Fruit fly (Drosophila melanogaster) whole organism, wandering third instar larva: Measurements from ENCODE around the gene CG17258.

Source experiments
- Abd-B ChIP-seq: fragments of >200 bp; optimal IDR thresholded peaks from 2 replicates; lab custom pipeline; 2017; ENCODE audit warnings: missing biosample characterization, missing genetic modification characterization
- CG32264 ChIP-seq: fragments of 200-800 bp; sonication (Bioruptor generic); optimal IDR thresholded peaks from 2 replicates; lab custom pipeline; 2016; ENCODE audit warnings: missing biosample characterization, missing genetic modification characterization
- CG9705 ChIP-seq: fragments of 200-800 bp; sonication (Bioruptor generic); optimal IDR thresholded peaks from 2 replicates; lab custom pipeline; 2018; ENCODE audit warnings: missing biosample characterization, mild to moderate bottlenecking, missing genetic modification characterization
- CrebA ChIP-seq: fragments of 200-800 bp; sonication (Bioruptor generic); optimal IDR thresholded peaks from 2 replicates; lab custom pipeline; 2016; ENCODE audit warnings: missing biosample characterization, mild to moderate bottlenecking, missing genetic modification characterization, borderline replicate concordance
- Dfd ChIP-seq: fragments of >200 bp; optimal IDR thresholded peaks from 2 replicates; lab custom pipeline; 2017; ENCODE audit warnings: missing biosample characterization, missing genetic modification characterization
- Dif ChIP-seq: fragments of 200-275, 200-300 bp; sonication (Bioruptor generic); optimal IDR thresholded peaks from 2 replicates; lab custom pipeline; 2018; ENCODE audit warnings: missing biosample characterization, missing genetic modification characterization; ENCODE audit not compliant: partially characterized antibody
- GATAd ChIP-seq: sonication (Bioruptor generic); optimal IDR thresholded peaks from 2 replicates; lab custom pipeline; 2016; ENCODE audit warnings: missing biosample characterization, missing genetic modification characterization
- HLH106 ChIP-seq: fragments of 200-800 bp; optimal IDR thresholded peaks from 3 replicates; lab custom pipeline; 2019; ENCODE audit warnings: missing biosample characterization, mild to moderate bottlenecking, missing genetic modification characterization, moderate library complexity
- Hr78 ChIP-seq: fragments of >200 bp; optimal IDR thresholded peaks from 2 replicates; lab custom pipeline; 2017; ENCODE audit warnings: missing biosample characterization, missing genetic modification characterization
- Hr83 ChIP-seq: fragments of 200-300 bp; sonication (Bioruptor generic); optimal IDR thresholded peaks from 2 replicates; lab custom pipeline; 2016; ENCODE audit warnings: missing biosample characterization, mild to moderate bottlenecking, missing genetic modification characterization, moderate library complexity; ENCODE audit not compliant: poor library complexity, severe bottlenecking
- Jra ChIP-seq: sonication (Bioruptor generic); optimal IDR thresholded peaks from 2 replicates; lab custom pipeline; 2016; ENCODE audit warnings: missing biosample characterization, missing genetic modification characterization
- Myc ChIP-seq: fragments of >200 bp; optimal IDR thresholded peaks from 2 replicates; lab custom pipeline; 2017
- N ChIP-seq: fragments of >200 bp; optimal IDR thresholded peaks from 2 replicates; lab custom pipeline; 2018; ENCODE audit warnings: missing biosample characterization, missing external identifiers, missing genetic modification characterization
- OdsH ChIP-seq: fragments of 200-800 bp; sonication (Bioruptor generic); optimal IDR thresholded peaks from 2 replicates; lab custom pipeline; 2016; ENCODE audit warnings: missing biosample characterization, mild to moderate bottlenecking, missing genetic modification characterization
- Rel ChIP-seq, 2 experiments: fragments of 200-800 bp; sonication (Bioruptor generic) in 1 of 2; optimal IDR thresholded peaks; 2 replicates in 1 of 2; 3 replicates in 1 of 2; lab custom pipeline; 2016 to 2019; ENCODE audit warnings: mild to moderate bottlenecking in 2 of 2, missing biosample characterization in 2 of 2, missing genetic modification characterization in 2 of 2, moderate library complexity in 1 of 2
- Sp1 ChIP-seq: fragments of 200-800 bp; sonication (Bioruptor generic); optimal IDR thresholded peaks from 3 replicates; lab custom pipeline; 2019; ENCODE audit warnings: missing biosample characterization, mild to moderate bottlenecking, missing genetic modification characterization, moderate library complexity
- br ChIP-seq: fragments of 200-800 bp; sonication (Bioruptor generic); optimal IDR thresholded peaks from 2 replicates; lab custom pipeline; 2016; ENCODE audit warnings: missing biosample characterization, missing genetic modification characterization
- brk ChIP-seq: fragments of 200-800 bp; sonication (Bioruptor generic); optimal IDR thresholded peaks from 2 replicates; lab custom pipeline; 2016; ENCODE audit warnings: missing biosample characterization, mild to moderate bottlenecking, missing genetic modification characterization
- dmrt93B ChIP-seq: fragments of 200-800 bp; sonication (Bioruptor generic); optimal IDR thresholded peaks from 2 replicates; lab custom pipeline; 2018; ENCODE audit warnings: missing biosample characterization, mild to moderate bottlenecking, missing genetic modification characterization
- dsf ChIP-seq: sonication (Bioruptor generic); optimal IDR thresholded peaks from 2 replicates; lab custom pipeline; 2016; ENCODE audit warnings: missing biosample characterization, missing genetic modification characterization, borderline replicate concordance
- ey ChIP-seq: fragments of 200-800 bp; sonication (Bioruptor generic); optimal IDR thresholded peaks from 2 replicates; lab custom pipeline; 2016; ENCODE audit warnings: missing biosample characterization, missing genetic modification characterization
- foxo ChIP-seq, 2 experiments: fragments of 200-800 bp; sonication (Bioruptor generic); optimal IDR thresholded peaks; 2 replicates in 1 of 2; 3 replicates in 1 of 2; lab custom pipeline; 2016 to 2017; ENCODE audit warnings: missing biosample characterization in 2 of 2, missing genetic modification characterization in 2 of 2
- fru ChIP-seq: fragments of 200-800 bp; sonication (Bioruptor generic); optimal IDR thresholded peaks from 3 replicates; lab custom pipeline; 2016; ENCODE audit warnings: missing biosample characterization, mild to moderate bottlenecking, missing genetic modification characterization
- h ChIP-seq: fragments of 200-800 bp; sonication (Bioruptor generic); optimal IDR thresholded peaks from 3 replicates; lab custom pipeline; 2016; ENCODE audit warnings: missing biosample characterization, mild to moderate bottlenecking, missing genetic modification characterization
- jim ChIP-seq: fragments of 175-275, 200-325 bp; sonication (Bioruptor generic); optimal IDR thresholded peaks from 2 replicates; lab custom pipeline; 2016; ENCODE audit warnings: missing biosample characterization, mild to moderate bottlenecking, missing genetic modification characterization
- lola ChIP-seq: fragments of >200 bp; optimal IDR thresholded peaks from 2 replicates; lab custom pipeline; 2017; ENCODE audit warnings: missing biosample characterization, missing genetic modification characterization
- pan ChIP-seq: fragments of >200 bp; optimal IDR thresholded peaks from 2 replicates; lab custom pipeline; 2017
- rgr ChIP-seq: fragments of 200-800 bp; sonication (Bioruptor generic); optimal IDR thresholded peaks from 3 replicates; lab custom pipeline; 2016; ENCODE audit warnings: missing biosample characterization, mild to moderate bottlenecking, missing genetic modification characterization
- sage ChIP-seq: fragments of 200-800 bp; sonication (Bioruptor generic); optimal IDR thresholded peaks from 2 replicates; lab custom pipeline; 2016; ENCODE audit warnings: missing biosample characterization, mild to moderate bottlenecking, missing genetic modification characterization
- sv ChIP-seq: fragments of 200-800 bp; sonication (Bioruptor generic); optimal IDR thresholded peaks from 3 replicates; lab custom pipeline; 2016; ENCODE audit warnings: missing biosample characterization, missing genetic modification characterization
- tai ChIP-seq: sonication (Bioruptor generic); optimal IDR thresholded peaks from 2 replicates; lab custom pipeline; 2016; ENCODE audit warnings: missing biosample characterization, missing genetic modification characterization
- usp ChIP-seq: fragments of >200 bp; optimal IDR thresholded peaks from 2 replicates; lab custom pipeline; 2017; ENCODE audit warnings: missing biosample characterization, missing genetic modification characterization
- woc ChIP-seq: sonication (Bioruptor generic); optimal IDR thresholded peaks from 2 replicates; lab custom pipeline; 2016; ENCODE audit warnings: missing biosample characterization, mild to moderate bottlenecking, missing genetic modification characterization

Gene CG17258

DNA sequence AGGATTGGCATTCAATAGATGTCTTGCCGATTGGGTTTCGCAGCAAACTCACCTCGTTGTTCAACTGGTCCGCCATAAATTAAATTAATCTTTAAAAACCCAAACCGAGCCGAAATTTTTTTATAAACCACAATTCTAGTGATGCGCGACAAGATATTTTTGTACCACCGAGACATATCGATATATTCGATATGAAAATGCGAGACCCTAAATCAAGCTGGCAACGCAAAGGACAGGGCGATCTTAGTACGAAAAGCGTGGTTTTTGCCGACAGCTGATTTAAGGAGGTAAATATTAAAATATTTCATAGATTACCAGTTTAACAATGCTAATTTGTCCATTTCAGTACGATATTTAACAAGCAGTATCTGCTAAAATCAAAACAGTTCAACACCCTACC is 6.1 kb downstream of the CG17258 start, which contains the start of the genes Sf3b2 and CG17219:
Sf3b2 (minus strand) TSS at position 157 of the 400 bp plus-strand sequence.
CG17219 (plus strand) TSS at position 242 of the 400 bp plus-strand sequence.
- TF ChIP-seq HLH106 (tag; lab: Kevin White, UChicago), result no peak
- no peak for TF ChIP-seq fru
- TF ChIP-seq Jra (GFP tag; lab: Kevin White, UChicago), result no peak
- no peak for TF ChIP-seq dsf (GFP tag; lab: Kevin White, UChicago)
- peak; percentile 35 for TF ChIP-seq Myc (lab: Kevin White, UChicago)
- TF ChIP-seq CrebA (GFP tag; lab: Kevin White, UChicago), result no peak
- no peak for TF ChIP-seq OdsH (GFP tag; lab: Kevin White, UChicago)
- no peak for TF ChIP-seq CG32264 (GFP tag; lab: Kevin White, UChicago)
- no peak for TF ChIP-seq N
- no peak for TF ChIP-seq Rel (GFP tag; optimal IDR thresholded peaks at IDR 0.05; lab: Kevin White, UChicago)
- TF ChIP-seq Rel (tag; optimal IDR thresholded peaks at IDR 0.05; lab: Kevin White, UChicago), result peak; percentile 21
- TF ChIP-seq woc (GFP tag; lab: Kevin White, UChicago), result no peak
- no peak for TF ChIP-seq ey
- peak; percentile 49 for TF ChIP-seq Hr83
- TF ChIP-seq h (GFP tag; lab: Kevin White, UChicago), result no peak
- no peak for TF ChIP-seq lola (GFP tag; lab: Kevin White, UChicago)
- no peak for TF ChIP-seq rgr (GFP tag; lab: Kevin White, UChicago)
- TF ChIP-seq brk (GFP tag; lab: Kevin White, UChicago), result no peak
- TF ChIP-seq, all 38 proteins: peak for 3

- TF ChIP-seq pan (lab: Kevin White, UChicago), result no peak
- no peak for TF ChIP-seq N
- no peak for TF ChIP-seq brk (GFP tag; lab: Kevin White, UChicago)
- TF ChIP-seq Myc (lab: Kevin White, UChicago), result peak; percentile 22
- no peak for TF ChIP-seq Rel (GFP tag; optimal IDR thresholded peaks at IDR 0.05; lab: Kevin White, UChicago)
- TF ChIP-seq Rel (tag; optimal IDR thresholded peaks at IDR 0.05; lab: Kevin White, UChicago), result peak; percentile 52
- no peak for TF ChIP-seq usp (GFP tag; lab: Kevin White, UChicago)
- no peak for TF ChIP-seq sv (GFP tag; lab: Kevin White, UChicago)
- no peak for TF ChIP-seq Sp1
- TF ChIP-seq br (GFP tag; lab: Kevin White, UChicago), result no peak
- no peak for TF ChIP-seq Dfd (GFP tag; lab: Kevin White, UChicago)
- no peak for TF ChIP-seq HLH106 (tag; lab: Kevin White, UChicago)
Measured at dm6 chr2L:3022986-3023385, 12.2 kb downstream of the CG17258 start, which contains the start of the genes alpha4GT1 and Prp40. Gene alpha4GT1, minus strand, starts transcription at chr2L:3023141. Gene Prp40, plus strand, starts transcription at chr2L:3023226.

- TF ChIP-seq Dfd (GFP tag; lab: Kevin White, UChicago) (no peak), Jra (GFP tag; lab: Kevin White, UChicago) (no peak), Rel (GFP tag; optimal IDR thresholded peaks at IDR 0.05; lab: Kevin White, UChicago) (no peak), Rel (tag; optimal IDR thresholded peaks at IDR 0.05; lab: Kevin White, UChicago) (peak; percentile 99), usp (GFP tag; lab: Kevin White, UChicago) (no peak), CG9705 (no peak), CrebA (GFP tag; lab: Kevin White, UChicago) (no peak), Hr83 (no peak), N (no peak), Dif (peak; percentile 19), Myc (lab: Kevin White, UChicago) (no peak), OdsH (GFP tag; lab: Kevin White, UChicago) (no peak), br (GFP tag; lab: Kevin White, UChicago) (no peak), sage (GFP tag; lab: Kevin White, UChicago) (no peak), HLH106 (tag; lab: Kevin White, UChicago) (no peak), tai (GFP tag; lab: Kevin White, UChicago) (no peak), pan (lab: Kevin White, UChicago) (no peak), ey (no peak)
Measured at dm6 chr2L:3018212-3018611, 16.9 kb downstream of the CG17258 start, which contains the start of the genes CG17224 and CG17264. Gene CG17224, minus strand, starts transcription at chr2L:3018308. Gene CG17264, plus strand, starts transcription at chr2L:3018508.

DNA sequence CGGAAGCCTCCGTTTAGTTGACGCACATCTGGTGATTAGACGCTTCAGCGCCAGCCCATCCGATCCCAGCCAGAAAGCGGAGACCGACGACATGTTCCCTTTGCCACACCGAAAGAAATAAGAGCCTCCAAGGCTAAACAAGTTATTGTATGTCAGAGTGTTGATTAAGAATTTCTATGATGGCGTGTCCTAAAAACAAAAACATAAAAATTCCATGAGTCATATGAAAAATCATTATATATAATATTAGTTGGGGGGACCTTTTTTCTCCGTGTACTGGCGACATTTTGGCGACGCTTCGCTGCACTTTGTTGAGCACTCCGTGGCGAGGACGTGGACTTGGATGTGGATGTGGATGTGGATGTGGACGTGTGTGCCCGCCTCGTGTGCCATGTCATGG is 22.4 kb downstream of the CG17258 start:
- TF ChIP-seq foxo (GFP tag; optimal IDR thresholded peaks at IDR 0.05; lab: Kevin White, UChicago), result peak in 1 of 2 experiments; percentile 40
- TF ChIP-seq dmrt93B (GFP tag; lab: Kevin White, UChicago), result no peak
- TF ChIP-seq usp (GFP tag; lab: Kevin White, UChicago), result no peak
- peak; percentile 30 for TF ChIP-seq sv (GFP tag; lab: Kevin White, UChicago)
- TF ChIP-seq CG32264 (GFP tag; lab: Kevin White, UChicago), result no peak
- TF ChIP-seq fru, result no peak
- peak; percentile 41 for TF ChIP-seq rgr (GFP tag; lab: Kevin White, UChicago)
- TF ChIP-seq OdsH (GFP tag; lab: Kevin White, UChicago), result peak; percentile 22
- peak; percentile 21 for TF ChIP-seq ey
- peak; percentile 16 for TF ChIP-seq HLH106 (tag; lab: Kevin White, UChicago)
- TF ChIP-seq Myc (lab: Kevin White, UChicago), result no peak
- no peak for TF ChIP-seq Jra (GFP tag; lab: Kevin White, UChicago)
- TF ChIP-seq Hr78 (GFP tag; lab: Kevin White, UChicago), result no peak
- no peak for TF ChIP-seq Dif
- TF ChIP-seq GATAd, result no peak
- TF ChIP-seq br (GFP tag; lab: Kevin White, UChicago), result peak; percentile 20
- no peak for TF ChIP-seq brk (GFP tag; lab: Kevin White, UChicago)
- TF ChIP-seq jim (GFP tag; lab: Kevin White, UChicago), result no peak
- no peak for TF ChIP-seq sage (GFP tag; lab: Kevin White, UChicago)
- peak; percentile 49 for TF ChIP-seq h (GFP tag; lab: Kevin White, UChicago)
- TF ChIP-seq Abd-B (GFP tag; lab: Kevin White, UChicago), result no peak
